Fruit fly (Drosophila melanogaster) whole organism, embryonic: ENCODE results near the gene Or19a.
"Not testable (repeated sequence)": the region's sequence is repeated elsewhere in the genome, so short reads cannot be mapped to it uniquely, and the experiment has no call there.

Experiments
- B-H2 ChIP-seq: fragments of 200-800 bp; sonication (Bioruptor generic); optimal IDR thresholded peaks from 2 replicates; lab custom pipeline; 2018; ENCODE audit warnings: missing biosample characterization, mild to moderate bottlenecking, missing genetic modification characterization
- BEAF-32 ChIP-seq: fragments of 200-800 bp; sonication (Bioruptor generic); optimal IDR thresholded peaks from 3 replicates; lab custom pipeline; 2017; ENCODE audit warnings: missing biosample characterization, missing genetic modification characterization, mild to moderate bottlenecking, moderate library complexity, missing genetic modification reagents
- CG10654 ChIP-seq: fragments of 200-800 bp; sonication (Bioruptor generic); optimal IDR thresholded peaks from 2 replicates; lab custom pipeline; 2016; ENCODE audit warnings: missing biosample characterization, missing genetic modification characterization
- CG12659 ChIP-seq: fragments of 200-800 bp; sonication (Bioruptor generic); optimal IDR thresholded peaks from 3 replicates; lab custom pipeline; 2017; ENCODE audit warnings: mild to moderate bottlenecking, missing biosample characterization, missing genetic modification reagents, missing genetic modification characterization
- CG14014 ChIP-seq: fragments of 200-800 bp; sonication (Bioruptor generic); IDR thresholded peaks from 2 replicates; pipeline ENCODE4 v1.3.6; 2022; ENCODE audit warnings: missing biosample characterization, missing genetic modification characterization
- CG18764 ChIP-seq: fragments of 200-800 bp; sonication (Bioruptor generic); optimal IDR thresholded peaks from 3 replicates; lab custom pipeline; 2016; ENCODE audit warnings: missing biosample characterization, missing genetic modification characterization
- CG32532 ChIP-seq: fragments of 200-800 bp; sonication (Bioruptor generic); IDR thresholded peaks from 2 replicates; pipeline ENCODE4 v1.3.6; 2022; ENCODE audit warnings: missing biosample characterization, missing genetic modification characterization
- CG3281 ChIP-seq: fragments of 200-800 bp; sonication (Bioruptor generic); optimal IDR thresholded peaks from 3 replicates; lab custom pipeline; 2017; ENCODE audit warnings: missing biosample characterization, mild to moderate bottlenecking, missing genetic modification characterization
- CG4617 ChIP-seq: fragments of 200-800 bp; sonication (Bioruptor generic); optimal IDR thresholded peaks from 3 replicates; lab custom pipeline; 2016; ENCODE audit warnings: missing biosample characterization, missing genetic modification characterization, borderline replicate concordance
- CG6813 ChIP-seq: fragments of 200-800 bp; sonication (Bioruptor generic); optimal IDR thresholded peaks from 2 replicates; lab custom pipeline; 2017; ENCODE audit warnings: missing biosample characterization, missing genetic modification characterization, mild to moderate bottlenecking, moderate library complexity, missing genetic modification reagents
- CTCF ChIP-seq: fragments of 200-800 bp; sonication (Bioruptor generic); optimal IDR thresholded peaks from 2 replicates; lab custom pipeline; 2017; ENCODE audit warnings: missing biosample characterization, mild to moderate bottlenecking, missing genetic modification characterization, moderate library complexity
- Dip2 ChIP-seq: fragments of 200-800 bp; sonication (Bioruptor generic); IDR thresholded peaks from 2 replicates; pipeline ENCODE4 v1.3.6; 2022; ENCODE audit warnings: missing biosample characterization, missing genetic modification characterization
- HLH3B ChIP-seq: fragments of 200-800 bp; sonication (Bioruptor generic); IDR thresholded peaks from 2 replicates; pipeline ENCODE4 v1.3.6; 2022; ENCODE audit warnings: missing biosample characterization, missing genetic modification characterization
- klu ChIP-seq: fragments of 200-800 bp; sonication (Bioruptor generic); IDR thresholded peaks from 2 replicates; pipeline ENCODE4 v1.3.6; 2022; ENCODE audit warnings: missing biosample characterization, missing genetic modification characterization
- knrl ChIP-seq: fragments of 200-800 bp; sonication (Bioruptor generic); IDR thresholded peaks from 3 replicates; pipeline ENCODE4 v1.3.6; 2022; ENCODE audit warnings: missing biosample characterization, missing genetic modification characterization; ENCODE audit not compliant: partially characterized antibody
- stc ChIP-seq: fragments of 200-800 bp; sonication (Bioruptor generic); IDR thresholded peaks from 2 replicates; pipeline ENCODE4 v1.3.6; 2022; ENCODE audit warnings: missing biosample characterization, missing genetic modification characterization
- wdn ChIP-seq: fragments of 200-800 bp; sonication (Bioruptor generic); IDR thresholded peaks from 2 replicates; pipeline ENCODE4 v1.3.6; 2022; ENCODE audit warnings: missing biosample characterization, missing genetic modification characterization

Gene Or19a

DNA sequence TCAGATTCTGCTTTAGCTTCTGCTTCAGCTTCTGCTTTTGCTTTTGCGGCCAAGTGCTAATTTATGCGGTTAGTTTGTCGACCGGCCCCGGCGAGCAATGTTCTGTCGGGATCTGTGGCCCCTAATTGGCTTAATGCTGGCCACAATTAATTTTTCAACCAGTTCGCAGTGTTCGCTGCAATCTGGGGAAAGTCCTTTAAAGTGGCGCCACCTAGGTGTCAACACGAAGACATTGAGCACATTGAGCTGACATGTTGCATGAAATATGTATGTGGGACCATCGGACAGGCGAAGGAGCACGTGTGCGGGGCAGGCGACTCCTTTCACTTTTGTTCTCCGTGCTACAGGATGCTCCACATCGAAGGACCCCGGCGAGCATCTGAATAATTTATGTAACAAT, 38.0 kb downstream of the Or19a start:
- TF ChIP-seq Dip2 (GFP tag; lab: Robert Waterston, UW) (peak; percentile 53), CTCF (GFP tag; lab: Kevin White, UChicago) (peak; percentile 72), CG12659 (no peak)

DNA sequence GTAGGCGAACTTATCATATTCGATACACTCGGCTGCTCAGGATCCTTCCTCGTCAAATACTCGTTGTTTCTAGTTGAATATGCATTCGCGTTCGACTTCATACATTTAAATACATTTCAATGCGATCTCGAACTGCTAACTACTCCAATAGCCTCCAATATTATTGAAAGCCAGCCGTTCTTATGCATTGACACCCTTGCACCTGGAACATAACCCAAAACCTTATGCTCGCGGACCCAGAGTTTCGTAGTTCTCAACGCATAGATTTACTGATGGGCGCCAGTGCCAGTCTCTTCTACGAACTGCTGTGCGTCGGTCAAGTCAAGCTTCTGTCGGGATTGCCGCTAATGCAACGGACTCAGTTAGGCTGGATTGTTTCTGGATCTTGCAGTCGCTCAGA, 46.6 kb downstream of the Or19a start, which contains the start of gene CG42581:
Gene CG42581 (minus strand): TSS at position 101 of the 400 bp plus-strand sequence.
- not testable (repeated sequence) for TF ChIP-seq CG6813 (GFP tag; lab: Kevin White, UChicago); CG3281; CG32532 (GFP tag; lab: Robert Waterston, UW)

DNA sequence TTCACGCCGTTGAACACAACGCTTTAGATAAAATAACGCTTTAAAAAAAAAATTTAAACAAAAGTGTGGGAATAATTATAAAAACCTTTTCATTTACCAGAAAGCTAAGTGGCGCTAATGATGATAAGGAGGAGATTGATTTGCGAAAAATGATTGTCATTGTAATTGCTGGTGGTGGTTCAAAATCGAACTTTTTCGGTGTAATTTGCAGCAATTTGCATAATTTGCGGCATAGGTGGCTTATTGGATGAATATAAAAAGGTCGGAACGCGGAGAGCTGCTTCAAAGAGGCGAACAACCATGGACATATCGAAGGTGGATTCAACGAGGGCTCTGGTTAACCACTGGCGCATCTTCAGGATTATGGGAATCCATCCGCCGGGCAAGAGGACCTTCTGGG, 48.9 kb downstream of the Or19a start, which contains the start of gene Or19b:
Gene Or19b (plus strand): TSS at position 301 of the 400 bp plus-strand sequence.
- not testable (repeated sequence) for TF ChIP-seq CG4617 (GFP tag; lab: Kevin White, UChicago); knrl; CG14014

DNA sequence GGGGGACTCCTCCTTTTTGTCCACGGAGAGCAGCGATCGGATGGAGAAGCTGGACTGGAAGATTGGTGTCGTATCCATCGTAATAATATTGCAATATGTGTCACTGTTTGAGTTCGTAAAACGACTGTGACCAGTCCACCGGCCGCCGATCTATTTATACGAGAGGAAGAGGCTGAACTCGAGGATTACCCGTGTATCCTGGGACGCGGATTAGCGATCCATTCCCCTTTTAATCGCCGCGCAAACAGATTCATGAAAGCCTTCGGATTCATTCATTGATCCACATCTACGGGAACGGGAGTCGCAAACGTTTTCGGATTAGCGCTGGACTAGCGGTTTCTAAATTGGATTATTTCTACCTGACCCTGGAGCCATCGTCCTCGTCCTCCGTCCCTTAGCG, 50.7 kb downstream of the Or19a start, which contains the start of gene fd19B:
Gene fd19B (minus strand): TSS at position 101 of the 400 bp plus-strand sequence.
- TF ChIP-seq BEAF-32 (no peak), CG18764 (GFP tag; lab: Kevin White, UChicago) (no peak), klu (GFP tag; lab: Robert Waterston, UW) (no peak), stc (GFP tag; lab: Robert Waterston, UW) (no peak), HLH3B (GFP tag; lab: Robert Waterston, UW) (no peak), wdn (GFP tag; lab: Robert Waterston, UW) (no peak), B-H2 (GFP tag; lab: Kevin White, UChicago) (no peak), CG10654 (no peak)
